Worm (Caenorhabditis elegans): Measurements from ENCODE around the gene Y38F1A.4.

The Y38F1A.4 gene

ce11 chrII:12996249-12996648 is 26.7 kb upstream of the Y38F1A.4 start, which contains the start of gene hphd-1 (continued):
- no peak for TF ChIP-seq unc-39 (tag; optimal IDR thresholded peaks at IDR 0.05)
- TF ChIP-seq cey-2 (tag; optimal IDR thresholded peaks at IDR 0.05; ENCODE audit: borderline replicate concordance, insufficient read depth), result no peak
- TF ChIP-seq dmd-6 (GFP tag; IDR thresholded peaks at IDR 0.05), result peak; percentile 80
- peak; percentile 46; the same call in 1 of the 2 replicates for TF ChIP-seq lin-1 (GFP tag; IDR thresholded peaks at IDR 0.05)
- TF ChIP-seq tra-1 (GFP tag; IDR thresholded peaks at IDR 0.05), result peak; percentile 35; the same call in 1 of the 2 replicates
- peak; percentile 78 for TF ChIP-seq hlh-11 (tag; optimal IDR thresholded peaks at IDR 0.05)
- no peak for TF ChIP-seq zag-1 (tag; optimal IDR thresholded peaks at IDR 0.05)
- peak; percentile 62 for TF ChIP-seq mes-2 (tag; optimal IDR thresholded peaks at IDR 0.05; ENCODE audit: poor library complexity, severe bottlenecking)
- no peak for TF ChIP-seq zip-2 (tag; optimal IDR thresholded peaks at IDR 0.05)
- TF ChIP-seq spr-1 (tag; optimal IDR thresholded peaks at IDR 0.05), result no peak
- no peak for TF ChIP-seq pha-4 (GFP tag; IDR thresholded peaks at IDR 0.05)
- TF ChIP-seq pha-4 (tag; optimal IDR thresholded peaks at IDR 0.05), result peak; percentile 56
- no peak for TF ChIP-seq aly-2 (tag; optimal IDR thresholded peaks at IDR 0.05)
- TF ChIP-seq egl-27 (tag; optimal IDR thresholded peaks at IDR 0.05), result no peak
- TF ChIP-seq ceh-32 (tag; optimal IDR thresholded peaks at IDR 0.05; ENCODE audit: poor library complexity), result no peak
- peak; percentile 48 for TF ChIP-seq nhr-102 (tag; optimal IDR thresholded peaks at IDR 0.05)
- TF ChIP-seq lin-13 (GFP tag; optimal IDR thresholded peaks at IDR 0.05), result no peak
- no peak for TF ChIP-seq Y105C5A.15 (GFP tag; IDR thresholded peaks at IDR 0.05)
- TF ChIP-seq unc-130 (GFP tag; optimal IDR thresholded peaks at IDR 0.05), result no peak
- TF ChIP-seq php-3 (GFP tag; IDR thresholded peaks at IDR 0.05), result peak; percentile 89
- TF ChIP-seq aha-1 (tag), result peak; percentile 28
- peak in 1 of 2 experiments; percentile 68 for TF ChIP-seq hif-1 (tag; optimal IDR thresholded peaks at IDR 0.05)
- TF ChIP-seq lsy-2 (tag; optimal IDR thresholded peaks at IDR 0.05), result peak in 1 of 2 experiments; percentile 71
- TF ChIP-seq nhr-28 (tag; optimal IDR thresholded peaks at IDR 0.05), result peak; percentile 83
- TF ChIP-seq ama-1 (optimal IDR thresholded peaks at IDR 0.05), result no peak
- TF ChIP-seq lin-15B (tag; optimal IDR thresholded peaks at IDR 0.05), result no peak
- no peak for TF ChIP-seq ceh-44 (GFP tag; IDR thresholded peaks at IDR 0.05)
- TF ChIP-seq Y5F2A.4 (GFP tag; optimal IDR thresholded peaks at IDR 0.05), result no peak
- TF ChIP-seq lin-38 (GFP tag; IDR thresholded peaks at IDR 0.05), result no peak
- TF ChIP-seq nhr-10 (tag; optimal IDR thresholded peaks at IDR 0.05), result peak; percentile 83

ce11 chrII:12995322-12995721 is 25.8 kb upstream of the Y38F1A.4 start:
- TF ChIP-seq mxl-2 (GFP tag; conservative IDR thresholded peaks at IDR 0.05), result 0 out of 2 replicates have a peak, but pooled peaks have one; percentile 30
- no peak for TF ChIP-seq ztf-11 (tag; optimal IDR thresholded peaks at IDR 0.05)
- TF ChIP-seq dmd-9 (GFP tag; IDR thresholded peaks at IDR 0.05), result no peak
- 0 out of 2 replicates have a peak, but pooled peaks have one; percentile 9 for TF ChIP-seq D1046.2 (GFP tag; IDR thresholded peaks at IDR 0.05)
- TF ChIP-seq aha-1 (tag), result peak; percentile 89

ce11 chrII:12994009-12994788 is 24.7 kb upstream of the Y38F1A.4 start:
- TF ChIP-seq lin-15B (tag; optimal IDR thresholded peaks at IDR 0.05) (no peak), duxl-1 (tag; optimal IDR thresholded peaks at IDR 0.05; ENCODE audit: poor library complexity) (peak; percentile 63), daf-16 (GFP tag; optimal IDR thresholded peaks at IDR 0.05) (peak in 1 of 2 experiments; percentile 15), daf-16 (tag; optimal IDR thresholded peaks at IDR 0.05) (peak; percentile 34), nhr-42 (GFP tag; IDR thresholded peaks at IDR 0.05) (peak; percentile 24; the same call in 1 of the 2 replicates), zfp-3 (GFP tag; conservative IDR thresholded peaks at IDR 0.05) (peak; percentile 88), nhr-102 (tag; optimal IDR thresholded peaks at IDR 0.05) (peak; percentile 65), lim-7 (GFP tag; IDR thresholded peaks at IDR 0.05) (peak; percentile 67), lin-38 (GFP tag; IDR thresholded peaks at IDR 0.05) (peak; percentile 71), php-3 (GFP tag; IDR thresholded peaks at IDR 0.05) (0 out of 2 replicates have a peak, but pooled peaks have one; percentile 47), unc-62 (GFP tag; optimal IDR thresholded peaks at IDR 0.05 in 1 of 2) (peak in 1 of 2 experiments; percentile 62), unc-62 (tag; optimal IDR thresholded peaks at IDR 0.05) (no peak), lin-13 (GFP tag; optimal IDR thresholded peaks at IDR 0.05) (peak; percentile 40), hlh-11 (tag; optimal IDR thresholded peaks at IDR 0.05) (peak; percentile 53), unc-130 (GFP tag; optimal IDR thresholded peaks at IDR 0.05) (no peak), dve-1 (tag; optimal IDR thresholded peaks at IDR 0.05; ENCODE audit: insufficient read depth) (peak; percentile 65), mdt-29 (GFP tag; IDR thresholded peaks at IDR 0.05) (peak; percentile 64), tag-97 (GFP tag; IDR thresholded peaks at IDR 0.05) (no peak), dmd-6 (GFP tag; IDR thresholded peaks at IDR 0.05) (peak; percentile 45), daf-19 (GFP tag; conservative IDR thresholded peaks at IDR 0.05) (no peak), sdz-12 (GFP tag; optimal IDR thresholded peaks at IDR 0.05) (no peak)

All from whole organism, L4 larva.